Worm (Caenorhabditis elegans) whole organism, midembryonic: ENCODE data around the gene rars-1.

ENCODE experiments used
- flt-1 ChIP-seq: fragments of 200-800 bp; sonication (Bioruptor generic); IDR thresholded peaks from 2 replicates; pipeline ENCODE4 v1.3.6; 2022; ENCODE audit warnings: missing genetic modification characterization, missing compliant biosample characterization
- med-1 ChIP-seq: sonication (generic microtip); optimal IDR thresholded peaks from 2 replicates; lab custom pipeline; 2017; ENCODE audit warnings: missing genetic modification characterization, mild to moderate bottlenecking, missing compliant biosample characterization, antibody characterized with exemption, missing genetic modification reagents; ENCODE audit not compliant: insufficient read depth
- tab-1 ChIP-seq: fragments of 200-800 bp; sonication (Bioruptor generic); IDR thresholded peaks from 2 replicates; pipeline ENCODE4 v1.3.6; 2022; ENCODE audit warnings: missing genetic modification characterization, missing compliant biosample characterization
- ztf-23 ChIP-seq: fragments of 200-800 bp; sonication (Bioruptor generic); IDR thresholded peaks from 2 replicates; pipeline ENCODE4 v1.3.6; 2022; ENCODE audit warnings: missing genetic modification reagents, missing genetic modification characterization, missing compliant biosample characterization
- ztf-29 ChIP-seq: fragments of 200-800 bp; sonication (Bioruptor generic); IDR thresholded peaks from 2 replicates; pipeline ENCODE4 v1.3.6; 2022; ENCODE audit warnings: missing genetic modification reagents, missing genetic modification characterization, missing compliant biosample characterization

- no peak for TF ChIP-seq med-1 (GFP tag; lab: Kevin White, UChicago)
- no peak for TF ChIP-seq ztf-23 (GFP tag; lab: Robert Waterston, UW)
- TF ChIP-seq flt-1: no peak
- TF ChIP-seq tab-1: no peak
- no peak for TF ChIP-seq ztf-29 (GFP tag; lab: Robert Waterston, UW)
Observed at ce11 chrIII:4879445-4879844, 37.5 kb downstream of the rars-1 start, which contains the start of gene C35D10.1.
